Worm (Caenorhabditis elegans) whole organism, early embryonic: ENCODE results near the gene nhr-61.

Source experiments
- B0310.2 ChIP-seq: sonication (generic microtip); optimal IDR thresholded peaks from 2 replicates; lab custom pipeline; 2016; ENCODE audit warnings: mild to moderate bottlenecking, missing genetic modification characterization, missing compliant biosample characterization
- F13C5.2 ChIP-seq: sonication (generic microtip); optimal IDR thresholded peaks from 2 replicates; lab custom pipeline; 2017; ENCODE audit warnings: mild to moderate bottlenecking, missing genetic modification characterization, inconsistent platforms, missing compliant biosample characterization
- aly-1 ChIP-seq: sonication (generic microtip); optimal IDR thresholded peaks from 2 replicates; lab custom pipeline; 2016; ENCODE audit warnings: missing genetic modification characterization, missing compliant biosample characterization
- ama-1 ChIP-seq: fragments of 150-350 bp; optimal IDR thresholded peaks from 2 replicates; lab custom pipeline; 2014
- ceh-13 ChIP-seq: fragments of 200-800 bp; sonication (Bioruptor generic); optimal IDR thresholded peaks from 2 replicates; lab custom pipeline; 2018; ENCODE audit warnings: mild to moderate bottlenecking, missing genetic modification characterization, missing compliant biosample characterization
- ceh-36 ChIP-seq: sonication (generic microtip); optimal IDR thresholded peaks from 2 replicates; lab custom pipeline; 2016; ENCODE audit warnings: missing genetic modification characterization, inconsistent platforms, missing compliant biosample characterization
- ets-7 ChIP-seq: sonication (generic microtip); optimal IDR thresholded peaks from 2 replicates; lab custom pipeline; 2016; ENCODE audit warnings: missing genotype, missing genetic modification characterization, missing compliant biosample characterization
- flt-1 ChIP-seq: fragments of 200-800 bp; sonication (Bioruptor generic); IDR thresholded peaks from 2 replicates; pipeline ENCODE4 v1.3.6; 2022; ENCODE audit warnings: missing genetic modification characterization, missing compliant biosample characterization
- hmbx-1 ChIP-seq: sonication (generic microtip); optimal IDR thresholded peaks from 2 replicates; lab custom pipeline; 2016; ENCODE audit warnings: mild to moderate bottlenecking, missing genetic modification characterization, missing compliant biosample characterization
- hmg-4 ChIP-seq: fragments of 200-800 bp; sonication (Bioruptor generic); optimal IDR thresholded peaks from 2 replicates; lab custom pipeline; 2018; ENCODE audit warnings: mild to moderate bottlenecking, missing genetic modification characterization, missing compliant biosample characterization
- hnd-1 ChIP-seq: sonication (generic microtip); optimal IDR thresholded peaks from 2 replicates; lab custom pipeline; 2016; ENCODE audit warnings: missing genetic modification characterization, missing compliant biosample characterization
- pes-1 ChIP-seq: fragments of 200-800 bp; sonication (Bioruptor generic); IDR thresholded peaks from 2 replicates; pipeline ENCODE4 v1.3.6; 2022; ENCODE audit warnings: missing genetic modification reagents, missing genetic modification characterization, missing compliant biosample characterization
- scrt-1 ChIP-seq: fragments of 200-800 bp; sonication (Bioruptor generic); IDR thresholded peaks from 2 replicates; pipeline ENCODE4 v1.3.6; 2022; ENCODE audit warnings: missing genetic modification characterization, missing compliant biosample characterization
- sea-1 ChIP-seq: fragments of 200-800 bp; sonication (Bioruptor generic); conservative IDR thresholded peaks from 2 replicates; pipeline ENCODE4 v1.3.6; 2022; ENCODE audit warnings: missing genetic modification characterization, missing compliant biosample characterization
- tbx-11 ChIP-seq: fragments of 200-800 bp; sonication (Bioruptor generic); IDR thresholded peaks from 2 replicates; pipeline ENCODE4 v1.3.6; 2022; ENCODE audit warnings: missing genetic modification characterization, missing compliant biosample characterization
- tbx-37 ChIP-seq: fragments of 200-800 bp; sonication (Bioruptor generic); conservative IDR thresholded peaks from 2 replicates; pipeline ENCODE4 v1.3.6; 2022; ENCODE audit warnings: missing genetic modification reagents, missing genetic modification characterization, missing compliant biosample characterization
- tra-4 ChIP-seq: sonication (generic microtip); optimal IDR thresholded peaks from 2 replicates; lab custom pipeline; 2017; ENCODE audit warnings: missing genetic modification characterization, missing compliant biosample characterization

nhr-61 gene

ce11 chrII:14844253-14844652, 25.9 kb upstream of the nhr-61 start:
- TF ChIP-seq pes-1, result no peak
- TF ChIP-seq flt-1, result no peak
- TF ChIP-seq ceh-13 (GFP tag; lab: Kevin White, UChicago), result no peak
- no peak for TF ChIP-seq hmbx-1 (tag; lab: Kevin White, UChicago)
- no peak for TF ChIP-seq ets-7 (tag; lab: Kevin White, UChicago)
- no peak for TF ChIP-seq scrt-1
- TF ChIP-seq aly-1 (tag; lab: Kevin White, UChicago), result no peak
- TF ChIP-seq hmg-4, result no peak
- TF ChIP-seq B0310.2 (tag; lab: Kevin White, UChicago), result no peak
- TF ChIP-seq ceh-36 (tag; lab: Kevin White, UChicago), result no peak

DNA sequence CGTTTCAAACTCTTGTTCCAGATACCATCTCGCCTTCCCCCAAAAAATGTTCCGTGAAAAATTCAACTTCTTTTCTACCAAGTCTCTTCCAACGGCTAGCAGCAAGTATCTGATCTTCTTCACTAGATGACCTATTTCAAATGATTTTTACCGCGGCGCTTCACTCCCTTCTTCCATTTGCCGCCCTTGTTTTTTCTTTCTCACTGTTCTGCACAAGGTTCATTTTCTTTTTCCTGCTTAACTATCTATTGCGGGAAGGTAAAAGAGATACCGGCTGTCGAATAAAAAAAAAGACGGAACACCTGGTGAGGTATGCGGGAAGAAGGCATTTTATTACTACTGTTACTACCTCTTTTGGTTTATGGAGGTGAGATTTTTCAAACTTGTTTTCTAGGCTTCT, 24.7 kb upstream of the nhr-61 start, which contains the start of gene cdh-7:
Gene cdh-7, plus strand, starts transcription at position 214 of the 400 bp plus-strand sequence.
- no peak for TF ChIP-seq B0310.2 (tag; lab: Kevin White, UChicago)

ce11 chrII:14841253-14841652, 22.9 kb upstream of the nhr-61 start:
- TF ChIP-seq hnd-1 (tag; lab: Kevin White, UChicago) (no peak), aly-1 (tag; lab: Kevin White, UChicago) (no peak), hmbx-1 (tag; lab: Kevin White, UChicago) (no peak), hmg-4 (no peak), B0310.2 (tag; lab: Kevin White, UChicago) (no peak), tbx-37 (GFP tag; lab: Robert Waterston, UW) (no peak)

DNA sequence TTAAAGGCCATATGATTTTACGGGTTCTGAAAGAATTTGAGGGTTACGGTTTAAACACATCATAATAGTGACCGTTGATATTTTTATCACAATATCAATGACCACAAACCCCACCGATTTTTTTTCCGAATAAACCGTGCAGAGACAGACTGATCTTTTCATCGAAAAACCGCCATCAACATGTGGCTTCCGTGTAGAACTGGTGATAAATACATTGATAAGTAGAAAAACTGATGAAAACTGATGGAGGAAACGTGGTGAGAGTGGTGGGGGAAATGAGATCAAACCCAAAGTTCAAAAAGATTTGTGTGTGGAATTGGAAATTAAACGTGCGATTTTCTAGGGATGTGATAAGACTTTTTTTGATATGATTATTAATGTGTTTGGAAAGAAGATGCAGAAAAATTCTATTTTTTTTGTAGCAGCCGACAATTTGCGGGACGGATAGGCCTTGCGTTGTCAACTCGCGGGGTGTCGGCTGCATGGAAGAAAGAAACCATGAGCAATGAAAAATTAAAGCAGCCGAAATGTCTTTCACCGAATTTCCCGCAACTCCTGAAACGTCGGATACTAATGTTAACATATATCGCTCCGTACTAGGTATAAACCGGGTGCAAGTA, 20.4 kb upstream of the nhr-61 start:
- TF ChIP-seq pes-1, result no peak
- no peak for TF ChIP-seq sea-1 (GFP tag; lab: Robert Waterston, UW)
- no peak for TF ChIP-seq ceh-36 (tag; lab: Kevin White, UChicago)
- TF ChIP-seq hmbx-1 (tag; lab: Kevin White, UChicago), result no peak
- no peak for TF ChIP-seq tra-4
- TF ChIP-seq hmg-4, result no peak

DNA sequence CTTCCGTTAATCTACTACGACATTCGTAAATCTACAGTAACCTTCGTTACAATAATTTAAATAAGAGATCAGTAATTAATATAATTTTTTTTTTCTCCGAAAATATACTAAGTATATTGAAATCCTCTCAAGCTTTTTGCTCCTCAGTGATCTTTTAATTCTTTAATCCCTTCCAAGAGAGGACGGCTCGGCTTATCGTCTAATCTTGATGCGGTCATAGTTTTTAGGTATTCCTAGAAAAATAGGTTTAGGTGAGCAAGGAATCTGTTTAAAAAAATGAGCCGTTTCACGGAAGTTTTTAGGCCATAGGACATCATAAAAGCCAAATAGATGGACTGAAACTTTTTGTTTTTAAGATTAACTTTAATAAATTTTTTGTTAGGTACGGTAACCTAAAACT, 13.7 kb upstream of the nhr-61 start:
- TF ChIP-seq sea-1 (GFP tag; lab: Robert Waterston, UW) (no peak), ceh-36 (tag; lab: Kevin White, UChicago) (peak; percentile 6)

DNA sequence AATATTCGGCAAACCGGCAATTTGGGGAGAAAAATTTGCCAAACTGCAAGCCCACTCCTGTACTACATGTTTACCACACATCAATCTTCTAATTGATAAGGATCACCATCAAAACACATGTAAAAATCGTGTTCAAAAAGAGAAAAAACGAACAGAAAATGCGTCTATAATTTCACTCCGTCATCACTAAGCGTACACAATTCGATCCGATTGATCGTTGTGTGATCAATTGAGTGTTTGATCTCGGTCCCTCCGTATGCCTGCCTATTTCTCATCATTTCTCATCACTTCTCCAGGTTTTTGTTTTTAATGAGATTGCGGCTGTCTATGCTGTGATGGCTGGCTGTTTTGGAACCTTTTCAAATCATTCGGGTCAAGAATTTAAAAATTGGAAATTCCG, 7.1 kb upstream of the nhr-61 start:
- no peak for TF ChIP-seq hmbx-1 (tag; lab: Kevin White, UChicago)
- no peak for TF ChIP-seq F13C5.2 (tag; lab: Kevin White, UChicago)
- no peak for TF ChIP-seq ceh-13 (GFP tag; lab: Kevin White, UChicago)
- no peak for TF ChIP-seq ceh-36 (tag; lab: Kevin White, UChicago)
- TF ChIP-seq hnd-1 (tag; lab: Kevin White, UChicago), result no peak
- no peak for TF ChIP-seq hmg-4
- TF ChIP-seq pes-1, result no peak
- TF ChIP-seq B0310.2 (tag; lab: Kevin White, UChicago), result no peak
- no peak for TF ChIP-seq tbx-37 (GFP tag; lab: Robert Waterston, UW)
- TF ChIP-seq ama-1 (lab: Kevin White, UChicago), result no peak
- no peak for TF ChIP-seq ets-7 (tag; lab: Kevin White, UChicago)
- no peak for TF ChIP-seq tbx-11 (GFP tag; lab: Robert Waterston, UW)
- TF ChIP-seq flt-1, result no peak
- TF ChIP-seq scrt-1, result no peak
- no peak for TF ChIP-seq sea-1 (GFP tag; lab: Robert Waterston, UW)
- no peak for TF ChIP-seq aly-1 (tag; lab: Kevin White, UChicago)
- TF ChIP-seq tra-4, result no peak

ce11 chrII:14822419-14822818, 4.1 kb upstream of the nhr-61 start:
- TF ChIP-seq pes-1 (no peak), hnd-1 (tag; lab: Kevin White, UChicago) (no peak), flt-1 (no peak), hmbx-1 (tag; lab: Kevin White, UChicago) (no peak), hmg-4 (no peak), ceh-13 (GFP tag; lab: Kevin White, UChicago) (no peak), tbx-37 (GFP tag; lab: Robert Waterston, UW) (no peak), B0310.2 (tag; lab: Kevin White, UChicago) (no peak), scrt-1 (no peak), tra-4 (no peak), ets-7 (tag; lab: Kevin White, UChicago) (no peak), ama-1 (lab: Kevin White, UChicago) (no peak), sea-1 (GFP tag; lab: Robert Waterston, UW) (no peak), ceh-36 (tag; lab: Kevin White, UChicago) (no peak)

- TF ChIP-seq scrt-1 (no peak), pes-1 (no peak), ceh-13 (GFP tag; lab: Kevin White, UChicago) (no peak), hnd-1 (tag; lab: Kevin White, UChicago) (no peak), B0310.2 (tag; lab: Kevin White, UChicago) (no peak)
These were observed 2.1 kb upstream of the nhr-61 start for ce11 chrII:14820460-14820859.
